Worm (Caenorhabditis elegans) whole organism, young adult: ENCODE data around the gene kcnl-3.

ENCODE experiments used
- F37B4.10 ChIP-seq: fragments of 200-800 bp; sonication (Bioruptor generic); IDR thresholded peaks from 2 replicates; pipeline ENCODE4 v1.3.6; 2022; ENCODE audit warnings: missing genetic modification characterization, missing compliant biosample characterization
- ceh-27 ChIP-seq: fragments of 200-800 bp; sonication (Bioruptor generic); optimal IDR thresholded peaks from 2 replicates; lab custom pipeline; 2018; ENCODE audit warnings: mild to moderate bottlenecking, missing genetic modification characterization, moderate library complexity, missing compliant biosample characterization
- efl-1 ChIP-seq: fragments of 150-350 bp; optimal IDR thresholded peaks from 2 replicates; lab custom pipeline; 2014; ENCODE audit warnings: missing biosample characterization, missing genetic modification reagents, missing genetic modification characterization
- ets-4 ChIP-seq: fragments of 200-800 bp; sonication (Bioruptor generic); optimal IDR thresholded peaks from 2 replicates; lab custom pipeline; 2018; ENCODE audit warnings: mild to moderate bottlenecking, missing genetic modification characterization, missing compliant biosample characterization
- pha-4 ChIP-seq: fragments of 150-350 bp; sonication (generic microtip); optimal IDR thresholded peaks from 2 replicates; lab custom pipeline; 2014; ENCODE audit warnings: missing biosample characterization, missing genetic modification reagents, missing genetic modification characterization
- tbp1 ChIP-seq: fragments of 200-800 bp; sonication (Bioruptor generic); optimal IDR thresholded peaks from 2 replicates; lab custom pipeline; 2018; ENCODE audit warnings: mild to moderate bottlenecking, missing genetic modification characterization, missing compliant biosample characterization
- tbx-9 ChIP-seq: sonication (generic microtip); optimal IDR thresholded peaks from 2 replicates; lab custom pipeline; 2016; ENCODE audit warnings: borderline replicate concordance, missing genetic modification characterization, inconsistent platforms, missing compliant biosample characterization

DNA sequence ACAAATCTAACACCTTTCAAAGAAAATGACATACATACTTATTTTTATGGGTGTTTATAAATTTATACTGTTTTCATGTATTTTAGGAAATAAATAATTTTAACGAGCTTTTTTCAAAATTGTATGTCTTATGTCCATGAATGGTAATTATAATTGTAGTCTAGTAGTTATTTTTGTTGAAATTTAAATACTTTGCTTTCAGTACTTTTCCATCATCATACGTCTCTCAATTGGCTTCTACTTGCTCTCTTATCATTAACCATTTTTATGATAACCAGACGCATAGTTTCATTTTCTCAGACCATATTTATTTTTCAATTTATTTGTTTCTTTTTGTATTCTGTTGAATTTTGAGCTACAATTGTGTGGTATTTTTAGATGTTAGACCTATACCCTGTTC is 21.2 kb upstream of the kcnl-3 start, which contains the start of gene F35C8.5:
- TF ChIP-seq F37B4.10 (GFP tag; lab: Robert Waterston, UW) (no peak), efl-1 (no peak), ets-4 (GFP tag; lab: Kevin White, UChicago) (no peak), tbp1 (GFP tag; lab: Kevin White, UChicago) (no peak), pha-4 (tag; lab: Kevin White, UChicago) (no peak), ceh-27 (GFP tag; lab: Kevin White, UChicago) (no peak), tbx-9 (tag; lab: Kevin White, UChicago) (no peak)
